Worm (Caenorhabditis elegans): ENCODE data around the gene josd-1.

Gene josd-1

ce11 chrIII:2814919-2815554 is 21.4 kb upstream of the josd-1 start, which contains the start of gene tufm-1 (continued):
- no peak for TF ChIP-seq nhr-28 (tag; optimal IDR thresholded peaks at IDR 0.05)
- no peak for TF ChIP-seq sdz-12 (GFP tag; optimal IDR thresholded peaks at IDR 0.05)
- TF ChIP-seq zag-1 (tag; optimal IDR thresholded peaks at IDR 0.05) = no peak
- TF ChIP-seq nhr-111 (GFP tag; optimal IDR thresholded peaks at IDR 0.05) = no peak
- TF ChIP-seq lin-38 (GFP tag; IDR thresholded peaks at IDR 0.05) = peak; percentile 75
- TF ChIP-seq zfp-2 (tag; optimal IDR thresholded peaks at IDR 0.05) = no peak
- peak; percentile 21 for TF ChIP-seq hlh-11 (tag; optimal IDR thresholded peaks at IDR 0.05)
- no peak for TF ChIP-seq aha-1 (tag)
- no peak for TF ChIP-seq nhr-11 (tag; optimal IDR thresholded peaks at IDR 0.05)
- TF ChIP-seq dpl-1 (GFP tag; optimal IDR thresholded peaks at IDR 0.05) = peak; percentile 54
- TF ChIP-seq mdl-1 (tag; optimal IDR thresholded peaks at IDR 0.05) = peak in 1 of 2 experiments; percentile 3
- no peak for TF ChIP-seq nhr-76 (tag; optimal IDR thresholded peaks at IDR 0.05)

ce11 chrIII:2816205-2816923 is 20.1 kb upstream of the josd-1 start:
- peak in 1 of 2 experiments; percentile 41 for TF ChIP-seq lsy-2 (tag; optimal IDR thresholded peaks at IDR 0.05)
- TF ChIP-seq nhr-28 (tag; optimal IDR thresholded peaks at IDR 0.05) = peak; percentile 13
- TF ChIP-seq lin-13 (GFP tag; optimal IDR thresholded peaks at IDR 0.05) = no peak
- TF ChIP-seq aha-1 (tag) = peak; percentile 56
- TF ChIP-seq hmg-1.1 (GFP tag; IDR thresholded peaks at IDR 0.05) = 0 out of 2 replicates have a peak, but pooled peaks have one; percentile 14
- no peak for TF ChIP-seq mxl-2 (GFP tag; conservative IDR thresholded peaks at IDR 0.05)
- peak; percentile 80 for TF ChIP-seq hlh-30 (tag; optimal IDR thresholded peaks at IDR 0.05; ENCODE audit: insufficient read depth)

ce11 chrIII:2817847-2818246 is 18.6 kb upstream of the josd-1 start:
- no peak for TF ChIP-seq lin-13 (GFP tag; optimal IDR thresholded peaks at IDR 0.05)
- TF ChIP-seq aha-1 (tag) = peak; percentile 65

- no peak for TF ChIP-seq ceh-28 (tag; optimal IDR thresholded peaks at IDR 0.05)
- TF ChIP-seq aha-1 (tag) = no peak
- no peak for TF ChIP-seq hmg-1.1 (GFP tag; IDR thresholded peaks at IDR 0.05)
- TF ChIP-seq R02D3.7 (tag; optimal IDR thresholded peaks at IDR 0.05) = no peak
- no peak for TF ChIP-seq mdt-29 (GFP tag; IDR thresholded peaks at IDR 0.05)
- no peak for TF ChIP-seq nhr-42 (GFP tag; IDR thresholded peaks at IDR 0.05)
- no peak for TF ChIP-seq T20F7.1 (GFP tag; optimal IDR thresholded peaks at IDR 0.05)
- no peak for TF ChIP-seq ztf-7 (tag; optimal IDR thresholded peaks at IDR 0.05)
- TF ChIP-seq mxl-2 (GFP tag; conservative IDR thresholded peaks at IDR 0.05) = no peak
- TF ChIP-seq ceh-32 (tag; optimal IDR thresholded peaks at IDR 0.05; ENCODE audit: poor library complexity) = no peak
- no peak for TF ChIP-seq hif-1 (tag; optimal IDR thresholded peaks at IDR 0.05)
- no peak for TF ChIP-seq dmd-9 (GFP tag; IDR thresholded peaks at IDR 0.05)
- no peak for TF ChIP-seq F44E2.7 (GFP tag; IDR thresholded peaks at IDR 0.05)
- TF ChIP-seq dmd-6 (GFP tag; IDR thresholded peaks at IDR 0.05) = no peak
- TF ChIP-seq nhr-6 (tag; optimal IDR thresholded peaks at IDR 0.05) = no peak
- no peak for TF ChIP-seq daf-12 (tag; optimal IDR thresholded peaks at IDR 0.05)
- no peak for TF ChIP-seq pqm-1 (tag; optimal IDR thresholded peaks at IDR 0.05)
- no peak for TF ChIP-seq zfp-3 (GFP tag; conservative IDR thresholded peaks at IDR 0.05)
These were observed 17.5 kb upstream of the josd-1 start, which contains the start of gene pipp-4P for ce11 chrIII:2818980-2819379. TSS of gene pipp-4P (plus strand) at chrIII:2819280.

ce11 chrIII:2826770-2827169 is 9.7 kb upstream of the josd-1 start, which contains the start of gene Y71H2AM.1:
TSS of gene Y71H2AM.1 (plus strand) at chrIII:2827070.
- no peak for TF ChIP-seq ZK546.5 (tag; optimal IDR thresholded peaks at IDR 0.05)
- TF ChIP-seq aha-1 (tag) = peak; percentile 29
